Worm (Caenorhabditis elegans) whole organism, dauer: ENCODE data around the gene nrps-1.

Source experiments
- unc-62 ChIP-seq: sonication (generic microtip); optimal IDR thresholded peaks from 2 replicates; lab custom pipeline; 2017; ENCODE audit warnings: missing biosample characterization, missing genetic modification reagents, missing genetic modification characterization

nrps-1 gene

ce11 chrIII:11526396-11526795, 8.1 kb upstream of the nrps-1 start, which contains the start of gene xpb-1:
TSS of gene xpb-1 (plus strand) at chrIII:11526657.
- TF ChIP-seq unc-62 (GFP tag; lab: Kevin White, UChicago) = no peak

ce11 chrIII:11535453-11535852, 979 bp downstream of the nrps-1 start:
- TF ChIP-seq unc-62 (GFP tag; lab: Kevin White, UChicago) = no peak

DNA sequence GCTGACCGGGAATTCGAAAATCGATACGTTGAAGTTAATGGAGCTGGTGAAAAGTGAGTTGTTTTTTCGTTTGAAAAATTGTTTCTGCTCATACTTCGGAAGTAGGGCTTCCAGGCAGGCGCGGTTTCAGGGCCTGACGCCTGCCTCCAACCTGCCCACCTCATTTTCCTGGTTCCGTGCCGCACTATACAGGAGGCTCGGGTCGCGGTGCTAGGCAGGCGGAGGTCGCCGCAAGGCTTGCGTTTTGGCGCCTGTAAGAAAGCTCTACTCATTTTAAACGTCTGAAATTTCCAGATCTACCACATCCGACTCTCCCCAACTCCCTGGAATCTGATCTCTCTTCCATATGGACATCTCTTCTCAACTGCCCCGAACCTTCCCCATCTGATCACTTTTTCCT, 10.5 kb downstream of the nrps-1 start:
- TF ChIP-seq unc-62 (GFP tag; lab: Kevin White, UChicago) = no peak

- no peak for TF ChIP-seq unc-62 (GFP tag; lab: Kevin White, UChicago)
These were observed 13.6 kb downstream of the nrps-1 start, which contains the start of gene Y66D12A.13 for ce11 chrIII:11548070-11548469. TSS of gene Y66D12A.13 (plus strand) at chrIII:11548370.

ce11 chrIII:11554701-11555111, 20.2 kb downstream of the nrps-1 start:
- no peak for TF ChIP-seq unc-62 (GFP tag; lab: Kevin White, UChicago)

ce11 chrIII:11556860-11557259, 22.4 kb downstream of the nrps-1 start:
- no peak for TF ChIP-seq unc-62 (GFP tag; lab: Kevin White, UChicago)

- TF ChIP-seq unc-62 (GFP tag; lab: Kevin White, UChicago) = no peak
These were observed 23.8 kb downstream of the nrps-1 start for ce11 chrIII:11558251-11558650.

- no peak for TF ChIP-seq unc-62 (GFP tag; lab: Kevin White, UChicago)
These were observed 25.2 kb downstream of the nrps-1 start for ce11 chrIII:11559677-11560076.

ce11 chrIII:11560504-11561202, 26.2 kb downstream of the nrps-1 start, which contains the start of gene ztf-29:
TSS of gene ztf-29 (plus strand) at chrIII:11561152.
- no peak for TF ChIP-seq unc-62 (GFP tag; lab: Kevin White, UChicago)

ce11 chrIII:11561597-11561996, 27.1 kb downstream of the nrps-1 start:
- TF ChIP-seq unc-62 (GFP tag; lab: Kevin White, UChicago) = no peak

DNA sequence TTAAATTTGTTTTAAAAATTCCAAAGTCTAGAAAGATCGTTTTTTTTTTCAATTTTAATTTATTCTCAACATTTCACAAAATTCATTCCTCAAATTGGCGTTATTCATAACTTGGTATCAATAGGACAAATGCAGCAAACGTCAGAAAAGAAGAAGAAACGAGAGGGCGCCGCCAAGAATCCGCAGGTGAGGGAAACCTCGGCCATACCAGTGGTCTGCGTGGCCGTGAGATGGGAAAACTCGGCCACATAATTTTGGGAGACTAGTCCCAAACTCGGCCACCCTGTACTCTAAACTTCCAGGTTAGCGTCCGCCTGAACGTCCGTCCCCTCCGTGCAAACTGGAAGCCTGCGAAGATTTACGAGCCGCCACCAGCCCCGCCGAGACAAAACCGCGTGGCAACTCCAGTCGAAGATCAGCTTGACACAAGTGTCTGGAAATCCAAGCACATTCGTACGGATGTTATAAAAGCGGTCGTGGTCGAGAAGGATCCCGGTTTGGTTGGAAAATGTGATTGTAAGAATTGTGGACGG, 29.0 kb downstream of the nrps-1 start, which contains the start of gene Y66D12A.11:
TSS of gene Y66D12A.11 (plus strand) at position 51 of the 533 bp plus-strand sequence.
- no peak for TF ChIP-seq unc-62 (GFP tag; lab: Kevin White, UChicago)

- no peak for TF ChIP-seq unc-62 (GFP tag; lab: Kevin White, UChicago)
These were observed 31.1 kb downstream of the nrps-1 start, which contains the start of gene Y66D12A.10 for ce11 chrIII:11565602-11566001. TSS of gene Y66D12A.10 (plus strand) at chrIII:11565874.

DNA sequence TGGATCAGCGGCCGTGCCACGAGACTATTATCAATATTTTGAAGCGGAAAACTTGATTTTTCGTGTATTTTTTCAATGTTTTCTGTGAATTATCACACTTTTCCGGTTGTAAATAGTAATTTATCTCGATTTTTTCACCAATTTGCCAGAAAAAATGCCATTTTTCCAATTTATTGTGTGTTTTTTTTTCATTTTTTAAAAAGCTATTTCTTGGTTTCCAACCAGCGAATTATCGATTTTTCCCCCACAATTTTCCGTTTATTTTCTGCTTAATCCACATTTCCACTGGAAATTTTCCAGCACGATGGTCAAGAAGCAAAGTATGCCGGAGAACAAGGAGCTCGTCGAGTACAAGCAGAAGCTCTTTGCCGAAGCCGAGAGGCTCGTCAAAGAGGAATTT, 33.4 kb downstream of the nrps-1 start, which contains the start of gene psme-3:
TSS of gene psme-3 (plus strand) at position 301 of the 400 bp plus-strand sequence.
- no peak for TF ChIP-seq unc-62 (GFP tag; lab: Kevin White, UChicago)

ce11 chrIII:11573921-11574320, 39.4 kb downstream of the nrps-1 start, which contains the start of gene Y66D12A.8:
TSS of gene Y66D12A.8 (plus strand) at chrIII:11574221.
- no peak for TF ChIP-seq unc-62 (GFP tag; lab: Kevin White, UChicago)

DNA sequence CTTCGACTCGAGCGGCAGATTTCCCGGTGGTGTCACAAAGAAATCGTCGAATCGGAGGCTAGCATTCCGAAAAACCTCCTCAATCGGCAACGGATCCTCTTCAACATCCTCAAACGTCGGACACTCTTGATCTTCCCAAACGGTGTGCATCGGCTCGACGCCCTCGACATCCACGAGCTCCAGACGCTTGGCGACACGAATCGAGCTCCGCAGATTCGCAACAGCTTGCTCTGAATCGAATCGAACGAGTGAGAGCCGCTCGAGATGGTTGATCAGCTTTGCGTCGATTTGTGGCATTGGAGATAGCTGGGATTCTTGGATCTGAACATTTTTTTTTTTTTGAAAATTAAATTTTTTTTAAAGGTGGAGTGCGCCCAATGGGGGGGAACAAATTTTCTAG, 44.9 kb downstream of the nrps-1 start:
- TF ChIP-seq unc-62 (GFP tag; lab: Kevin White, UChicago) = no peak

- TF ChIP-seq unc-62 (GFP tag; lab: Kevin White, UChicago) = no peak
These were observed 46.0 kb downstream of the nrps-1 start, which contains the start of gene Y66D12A.7 for ce11 chrIII:11580428-11580885. TSS of gene Y66D12A.7 (minus strand) at chrIII:11580478.
